Worm (Caenorhabditis elegans): Measurements from ENCODE around the gene ZK896.1.

ce11 chrIV:12896371-12896882 is 21.3 kb upstream of the ZK896.1 start, which contains the start of gene K08D8.7:
- TF ChIP-seq unc-130 (GFP tag; optimal IDR thresholded peaks at IDR 0.05) = no peak
- no peak for TF ChIP-seq tag-97 (GFP tag; IDR thresholded peaks at IDR 0.05)
- TF ChIP-seq F37D6.2 (tag; optimal IDR thresholded peaks at IDR 0.05) = no peak
- TF ChIP-seq egl-27 (tag; optimal IDR thresholded peaks at IDR 0.05) = no peak
- no peak for TF ChIP-seq T26A8.4 (GFP tag; IDR thresholded peaks at IDR 0.05)
- no peak for TF ChIP-seq mep-1 (tag; optimal IDR thresholded peaks at IDR 0.05)
- no peak for TF ChIP-seq mdl-1 (tag; optimal IDR thresholded peaks at IDR 0.05)

All from whole organism, L4 larva.